Fruit fly (Drosophila melanogaster) whole organism, embryonic: ENCODE data around the gene tra.

Experiments
- BEAF-32 ChIP-seq: fragments of 200-800 bp; sonication (Bioruptor generic); optimal IDR thresholded peaks from 3 replicates; lab custom pipeline; 2017; ENCODE audit warnings: missing biosample characterization, missing genetic modification characterization, mild to moderate bottlenecking, moderate library complexity, missing genetic modification reagents
- CG10959 ChIP-seq: fragments of 200-800 bp; sonication (Bioruptor generic); IDR thresholded peaks from 2 replicates; pipeline ENCODE4 v1.3.6; 2022; ENCODE audit warnings: missing biosample characterization, missing genetic modification characterization
- CG12299 ChIP-seq: fragments of 200-800 bp; sonication (Bioruptor generic); optimal IDR thresholded peaks from 2 replicates; lab custom pipeline; 2018; ENCODE audit warnings: missing biosample characterization, mild to moderate bottlenecking, missing genetic modification characterization
- CG12659 ChIP-seq: fragments of 200-800 bp; sonication (Bioruptor generic); optimal IDR thresholded peaks from 3 replicates; lab custom pipeline; 2017; ENCODE audit warnings: mild to moderate bottlenecking, missing biosample characterization, missing genetic modification reagents, missing genetic modification characterization
- CG12942 ChIP-seq: fragments of 200-800 bp; sonication (Bioruptor generic); optimal IDR thresholded peaks from 3 replicates; lab custom pipeline; 2016; ENCODE audit warnings: missing biosample characterization, missing genetic modification characterization
- CG14014 ChIP-seq: fragments of 200-800 bp; sonication (Bioruptor generic); IDR thresholded peaks from 2 replicates; pipeline ENCODE4 v1.3.6; 2022; ENCODE audit warnings: missing biosample characterization, missing genetic modification characterization
- CG14860 ChIP-seq: fragments of 200-800 bp; sonication (Bioruptor generic); IDR thresholded peaks from 3 replicates; pipeline ENCODE4 v1.3.6; 2022; ENCODE audit warnings: missing biosample characterization, missing genetic modification characterization; ENCODE audit not compliant: partially characterized antibody
- CG15479 ChIP-seq: fragments of 200-800 bp; sonication (Bioruptor generic); optimal IDR thresholded peaks from 3 replicates; lab custom pipeline; 2019; ENCODE audit warnings: missing biosample characterization, mild to moderate bottlenecking, missing genetic modification characterization, moderate library complexity
- CG16863 ChIP-seq: fragments of 200-800 bp; sonication (Bioruptor generic); optimal IDR thresholded peaks from 3 replicates; lab custom pipeline; 2016; ENCODE audit warnings: missing biosample characterization, missing genetic modification characterization
- CG32767 ChIP-seq: fragments of 200-800 bp; sonication (Bioruptor generic); IDR thresholded peaks from 2 replicates; pipeline ENCODE4 v1.3.6; 2022; ENCODE audit warnings: missing biosample characterization, missing genetic modification characterization
- CG43689 ChIP-seq: fragments of 200-800 bp; sonication (Bioruptor generic); IDR thresholded peaks from 2 replicates; pipeline ENCODE4 v1.3.6; 2022; ENCODE audit warnings: missing biosample characterization, missing genetic modification characterization
- CG4820 ChIP-seq: fragments of 200-800 bp; sonication (Bioruptor generic); optimal IDR thresholded peaks from 3 replicates; lab custom pipeline; 2016; ENCODE audit warnings: missing biosample characterization, missing genetic modification characterization
- CG6765 ChIP-seq: fragments of 200-800 bp; sonication (Bioruptor generic); optimal IDR thresholded peaks from 3 replicates; lab custom pipeline; 2017; ENCODE audit warnings: missing biosample characterization, mild to moderate bottlenecking, missing genetic modification characterization
- CG6854 ChIP-seq: fragments of 200-800 bp; sonication (Bioruptor generic); optimal IDR thresholded peaks from 3 replicates; lab custom pipeline; 2017; ENCODE audit warnings: missing biosample characterization, mild to moderate bottlenecking, missing genetic modification characterization
- CG8765 ChIP-seq: fragments of 200-800 bp; sonication (Bioruptor generic); IDR thresholded peaks from 2 replicates; pipeline ENCODE4 v1.3.6; 2022; ENCODE audit warnings: missing biosample characterization, missing genetic modification characterization
- CG9817 ChIP-seq: fragments of 200-800 bp; sonication (Bioruptor generic); optimal IDR thresholded peaks from 2 replicates; lab custom pipeline; 2018; ENCODE audit warnings: missing biosample characterization, mild to moderate bottlenecking, missing genetic modification characterization, moderate library complexity
- Chrac-16 ChIP-seq: fragments of 200-800 bp; sonication (Bioruptor generic); optimal IDR thresholded peaks from 3 replicates; lab custom pipeline; 2016; ENCODE audit warnings: missing biosample characterization, missing genetic modification characterization
- CkIIα-i1 ChIP-seq: fragments of 200-800 bp; sonication (Bioruptor generic); IDR thresholded peaks from 2 replicates; pipeline ENCODE4 v1.3.6; 2022; ENCODE audit warnings: missing biosample characterization, missing genetic modification characterization
- CoRest ChIP-seq: fragments of 200-800 bp; sonication (Bioruptor generic); optimal IDR thresholded peaks from 3 replicates; lab custom pipeline; 2018; ENCODE audit warnings: missing biosample characterization, mild to moderate bottlenecking, missing genetic modification characterization, moderate library complexity
- D ChIP-seq, 2 experiments: fragments of 200-800 bp in 1 of 2; fragments of >200 bp in 1 of 2; sonication (Bioruptor generic) in 1 of 2; optimal IDR thresholded peaks; 2 replicates in 1 of 2; 3 replicates in 1 of 2; lab custom pipeline; 2017; ENCODE audit warnings: mild to moderate bottlenecking in 1 of 2, missing biosample characterization in 1 of 2, missing genetic modification characterization in 1 of 2, missing genetic modification reagents in 1 of 2
- D19A ChIP-seq: fragments of 200-800 bp; optimal IDR thresholded peaks from 3 replicates; lab custom pipeline; 2019; ENCODE audit warnings: missing biosample characterization, mild to moderate bottlenecking, missing genetic modification characterization, moderate library complexity
- GATAe ChIP-seq: fragments of 200-800 bp; sonication (Bioruptor generic); conservative IDR thresholded peaks from 2 replicates; pipeline ENCODE4 v1.3.6; 2022; ENCODE audit warnings: missing biosample characterization, missing genetic modification characterization
- H2.0 ChIP-seq: fragments of 200-800 bp; sonication (Bioruptor generic); IDR thresholded peaks from 2 replicates; pipeline ENCODE4 v1.3.6; 2022; ENCODE audit warnings: missing biosample characterization, missing genetic modification characterization
- HLH54F ChIP-seq: fragments of 200-800 bp; sonication (Bioruptor generic); optimal IDR thresholded peaks from 3 replicates; lab custom pipeline; 2016; ENCODE audit warnings: missing biosample characterization, missing genetic modification characterization
- HmgD ChIP-seq: fragments of 200-800 bp; sonication (Bioruptor generic); optimal IDR thresholded peaks from 3 replicates; lab custom pipeline; 2016; ENCODE audit warnings: missing biosample characterization, missing genetic modification characterization
- Hr51 ChIP-seq, 2 experiments: fragments of 200-800 bp; sonication (Bioruptor generic); optimal IDR thresholded peaks; 2 replicates in 1 of 2; 3 replicates in 1 of 2; lab custom pipeline; 2016 to 2018; ENCODE audit warnings: missing biosample characterization in 2 of 2, missing genetic modification characterization in 2 of 2, mild to moderate bottlenecking in 1 of 2, moderate library complexity in 1 of 2
- NK7.1 ChIP-seq: fragments of 200-800 bp; sonication (Bioruptor generic); optimal IDR thresholded peaks from 3 replicates; lab custom pipeline; 2016; ENCODE audit warnings: missing biosample characterization, missing genetic modification characterization
- Opbp ChIP-seq: fragments of 200-800 bp; sonication (Bioruptor generic); IDR thresholded peaks from 3 replicates; pipeline ENCODE4 v1.3.6; 2022; ENCODE audit warnings: missing biosample characterization, missing genetic modification characterization; ENCODE audit not compliant: partially characterized antibody
- ash1 ChIP-seq: fragments of 200-800 bp; sonication (Bioruptor generic); optimal IDR thresholded peaks from 2 replicates; lab custom pipeline; 2018; ENCODE audit warnings: missing biosample characterization, mild to moderate bottlenecking, missing genetic modification characterization
- bab2 ChIP-seq: fragments of 200-800 bp; sonication (Bioruptor generic); optimal IDR thresholded peaks from 2 replicates; lab custom pipeline; 2016; ENCODE audit warnings: missing biosample characterization, missing genetic modification characterization
- bsh ChIP-seq, 2 experiments: fragments of 200-800 bp; sonication (Bioruptor generic); optimal IDR thresholded peaks; 2 replicates each; lab custom pipeline; 2017 to 2018; ENCODE audit warnings: mild to moderate bottlenecking in 2 of 2, missing biosample characterization in 2 of 2, missing genetic modification characterization in 2 of 2, moderate library complexity in 1 of 2
- corto ChIP-seq: fragments of 200-800 bp; sonication (Bioruptor generic); optimal IDR thresholded peaks from 2 replicates; lab custom pipeline; 2016; ENCODE audit warnings: missing biosample characterization, mild to moderate bottlenecking, missing genetic modification characterization, moderate library complexity
- da ChIP-seq: fragments of 200-800 bp; sonication (Bioruptor generic); optimal IDR thresholded peaks from 2 replicates; lab custom pipeline; 2016; ENCODE audit warnings: missing biosample characterization, missing genetic modification characterization
- ftz-f1 ChIP-seq: fragments of 200-800 bp; sonication (Bioruptor generic); optimal IDR thresholded peaks from 2 replicates; lab custom pipeline; 2016; ENCODE audit warnings: missing biosample characterization, missing genetic modification characterization
- hkb ChIP-seq, 2 experiments: fragments of 200-800 bp in 1 of 2; fragments of >200 bp in 1 of 2; sonication (Bioruptor generic) in 1 of 2; IDR thresholded peaks in 1 of 2; optimal IDR thresholded peaks in 1 of 2; 2 replicates each; pipeline versions ENCODE4 v1.3.6 to Lab custom; 2017 to 2022; ENCODE audit warnings: missing biosample characterization in 1 of 2, missing genetic modification characterization in 1 of 2
- jigr1 ChIP-seq: fragments of 200-800 bp; sonication (Bioruptor generic); IDR thresholded peaks from 3 replicates; pipeline ENCODE4 v1.3.6; 2022; ENCODE audit warnings: missing biosample characterization, missing genetic modification characterization
- luna ChIP-seq: fragments of 200-800 bp; sonication (Bioruptor generic); optimal IDR thresholded peaks from 2 replicates; lab custom pipeline; 2016; ENCODE audit warnings: missing biosample characterization, missing genetic modification characterization
- mam ChIP-seq: fragments of 200-800 bp; sonication (Bioruptor generic); optimal IDR thresholded peaks from 3 replicates; lab custom pipeline; 2016; ENCODE audit warnings: missing biosample characterization, missing genetic modification characterization
- sd ChIP-seq: fragments of 200-800 bp; sonication (Bioruptor generic); optimal IDR thresholded peaks from 3 replicates; lab custom pipeline; 2018; ENCODE audit warnings: missing biosample characterization, mild to moderate bottlenecking, missing genetic modification characterization, moderate library complexity
- sens ChIP-seq: fragments of 200-800 bp; sonication (Bioruptor generic); peaks from one replicate; lab custom pipeline; 2016; ENCODE audit warnings: missing biosample characterization, missing genetic modification characterization
- sim ChIP-seq: fragments of 200-800 bp; sonication (Bioruptor generic); IDR thresholded peaks from 2 replicates; pipeline ENCODE4 v1.3.6; 2022; ENCODE audit warnings: missing biosample characterization, missing genetic modification characterization
- slp2 ChIP-seq: fragments of 200-800 bp; sonication (Bioruptor generic); optimal IDR thresholded peaks from 2 replicates; lab custom pipeline; 2016; ENCODE audit warnings: missing biosample characterization, missing genetic modification characterization
- so ChIP-seq: fragments of 200-800 bp; sonication (Bioruptor generic); IDR thresholded peaks from 3 replicates; pipeline ENCODE4 v1.3.6; 2022; ENCODE audit warnings: missing biosample characterization, missing genetic modification characterization
- tap ChIP-seq: fragments of 200-800 bp; optimal IDR thresholded peaks from 3 replicates; lab custom pipeline; 2019; ENCODE audit warnings: missing biosample characterization, mild to moderate bottlenecking, missing genetic modification characterization, moderate library complexity
- tup ChIP-seq: fragments of 200-800 bp; sonication (Bioruptor generic); optimal IDR thresholded peaks from 2 replicates; lab custom pipeline; 2016; ENCODE audit warnings: missing biosample characterization, mild to moderate bottlenecking, missing genetic modification characterization, moderate library complexity
- wdn ChIP-seq: fragments of 200-800 bp; sonication (Bioruptor generic); IDR thresholded peaks from 2 replicates; pipeline ENCODE4 v1.3.6; 2022; ENCODE audit warnings: missing biosample characterization, missing genetic modification characterization
- yki ChIP-seq: fragments of >200 bp; optimal IDR thresholded peaks from 3 replicates; lab custom pipeline; 2018

The tra gene

dm6 chr3L:16638639-16639388 is 48.0 kb upstream of the tra start:
- no peak for TF ChIP-seq CG8765 (GFP tag; lab: Robert Waterston, UW)
- no peak for TF ChIP-seq CG9817 (tag; lab: Kevin White, UChicago)
- TF ChIP-seq CG16863, result no peak
- peak; percentile 12 for TF ChIP-seq CG15479 (GFP tag; lab: Kevin White, UChicago)
- TF ChIP-seq so (GFP tag; lab: Robert Waterston, UW), result no peak
- TF ChIP-seq bsh (GFP tag; optimal IDR thresholded peaks at IDR 0.05; lab: Kevin White, UChicago), result no peak
- no peak for TF ChIP-seq jigr1 (GFP tag; lab: Robert Waterston, UW)

DNA sequence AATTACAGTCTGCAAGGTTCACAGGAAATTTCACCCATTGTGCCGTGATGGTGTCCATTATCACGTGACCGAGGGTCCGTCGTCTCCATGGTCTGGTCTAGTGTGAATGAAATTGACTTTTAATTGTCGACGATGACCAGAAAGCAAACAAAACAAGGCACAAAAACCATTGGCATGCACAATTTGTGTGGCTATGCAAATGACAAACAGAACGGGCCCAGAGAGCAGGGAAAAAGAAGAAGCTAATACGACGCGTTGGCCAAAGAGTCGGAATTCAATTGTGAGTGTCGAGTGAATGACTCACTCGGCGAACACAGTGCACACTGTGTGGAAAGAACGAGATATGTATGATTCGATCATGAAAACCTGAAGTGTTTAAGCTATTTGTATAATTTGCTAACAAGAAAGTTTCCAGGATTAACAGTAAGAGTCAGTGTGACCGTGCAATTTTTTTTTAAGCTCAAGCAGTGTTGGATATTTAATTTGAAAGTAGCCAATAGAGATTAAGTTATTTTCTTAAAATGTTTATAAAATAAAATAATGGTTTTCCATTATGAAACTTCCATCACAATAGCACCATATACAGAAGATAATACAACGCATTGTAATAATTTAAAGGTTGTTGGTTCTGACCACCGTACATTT is 44.8 kb upstream of the tra start:
- TF ChIP-seq da (GFP tag; lab: Kevin White, UChicago) (no peak), CG6854 (no peak), NK7.1 (GFP tag; lab: Kevin White, UChicago) (no peak), Chrac-16 (GFP tag; lab: Kevin White, UChicago) (no peak), ash1 (GFP tag; lab: Kevin White, UChicago) (no peak), sens (GFP tag; lab: Kevin White, UChicago) (no peak), CG32767 (no peak), D19A (tag; lab: Kevin White, UChicago) (no peak), CG43689 (GFP tag; lab: Robert Waterston, UW) (no peak), Hr51 (GFP tag; optimal IDR thresholded peaks at IDR 0.05; lab: Kevin White, UChicago) (no peak), CG12659 (GFP tag; lab: Kevin White, UChicago) (peak; percentile 12), CoRest (tag; lab: Kevin White, UChicago) (peak; percentile 33), corto (no peak), ftz-f1 (GFP tag; lab: Kevin White, UChicago) (no peak), tup (GFP tag; lab: Kevin White, UChicago) (no peak), sd (tag; lab: Kevin White, UChicago) (no peak), BEAF-32 (GFP tag; lab: Kevin White, UChicago) (no peak), mam (no peak), slp2 (GFP tag; lab: Kevin White, UChicago) (no peak), CG4820 (no peak), yki (no peak), CG14860 (GFP tag; lab: Robert Waterston, UW) (no peak), CkIIα-i1 (GFP tag; lab: Robert Waterston, UW) (no peak), HLH54F (no peak), CG12942 (no peak), GATAe (GFP tag; lab: Robert Waterston, UW) (no peak), CG12299 (no peak), H2.0 (no peak), CG6765 (GFP tag; lab: Kevin White, UChicago) (no peak), CG10959 (GFP tag; lab: Robert Waterston, UW) (no peak), sim (GFP tag; lab: Robert Waterston, UW) (no peak), HmgD (no peak), Opbp (GFP tag; lab: Robert Waterston, UW) (no peak), D (optimal IDR thresholded peaks at IDR 0.05; lab: Kevin White, UChicago) (no peak), D (GFP tag; optimal IDR thresholded peaks at IDR 0.05; lab: Kevin White, UChicago) (no peak), luna (no peak), tap (tag; lab: Kevin White, UChicago) (no peak), bab2 (GFP tag; lab: Kevin White, UChicago) (no peak), CG14014 (no peak), wdn (GFP tag; lab: Robert Waterston, UW) (no peak), hkb (optimal IDR thresholded peaks at IDR 0.05; lab: Kevin White, UChicago) (no peak), hkb (GFP tag; IDR thresholded peaks at IDR 0.05; lab: Robert Waterston, UW) (no peak)
